Worm (Caenorhabditis elegans) whole organism, mixed stage, embryonic: Measurements from ENCODE around the gene K09E9.4.

Source experiments
- elt-3 ChIP-seq: fragments of 150-350 bp; optimal IDR thresholded peaks from 2 replicates; lab custom pipeline; 2014; ENCODE audit warnings: missing biosample characterization, missing genetic modification characterization
- unc-39 ChIP-seq: fragments of 150-350 bp; optimal IDR thresholded peaks from 2 replicates; lab custom pipeline; 2014; ENCODE audit warnings: missing biosample characterization, missing genetic modification characterization

DNA sequence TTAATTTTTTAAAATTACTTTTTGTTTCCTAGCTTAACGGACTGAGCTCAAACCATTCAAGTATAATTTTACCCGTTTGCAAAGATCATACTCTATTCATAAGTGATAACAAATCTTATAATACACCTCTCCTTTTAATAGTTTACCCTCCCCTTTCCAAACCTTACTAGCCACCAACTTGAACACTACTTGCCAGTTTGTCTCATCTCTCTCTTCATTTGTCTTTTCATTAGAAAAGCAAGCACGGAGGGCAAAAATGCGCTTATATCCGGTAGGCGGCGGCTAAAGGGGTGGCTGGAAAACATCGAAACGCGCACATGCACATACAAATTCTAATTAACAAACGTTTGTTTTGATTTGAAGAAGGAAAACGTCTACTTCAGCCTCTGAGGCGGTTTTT lies 24.7 kb upstream of the K09E9.4 start:
- no peak for TF ChIP-seq elt-3 (tag; lab: Kevin White, UChicago)
- no peak for TF ChIP-seq unc-39
